Fruit fly (Drosophila melanogaster) whole organism, embryonic: Measurements from ENCODE around the gene NitFhit.

Experiments
- Aef1 ChIP-seq: fragments of 200-800 bp; sonication (Bioruptor generic); IDR thresholded peaks from 3 replicates; pipeline ENCODE4 v1.3.6; 2022; ENCODE audit warnings: missing biosample characterization, missing genetic modification characterization
- B-H2 ChIP-seq: fragments of 200-800 bp; sonication (Bioruptor generic); optimal IDR thresholded peaks from 2 replicates; lab custom pipeline; 2018; ENCODE audit warnings: missing biosample characterization, mild to moderate bottlenecking, missing genetic modification characterization
- CG1024 ChIP-seq: fragments of 200-800 bp; sonication (Bioruptor generic); IDR thresholded peaks from 2 replicates; pipeline ENCODE4 v1.3.6; 2022; ENCODE audit warnings: missing biosample characterization, missing genetic modification characterization
- CG10543 ChIP-seq: fragments of 200-800 bp; sonication (Bioruptor generic); optimal IDR thresholded peaks from 3 replicates; lab custom pipeline; 2017; ENCODE audit warnings: missing biosample characterization, mild to moderate bottlenecking, missing genetic modification characterization, moderate library complexity
- CG10654 ChIP-seq: fragments of 200-800 bp; sonication (Bioruptor generic); optimal IDR thresholded peaks from 2 replicates; lab custom pipeline; 2016; ENCODE audit warnings: missing biosample characterization, missing genetic modification characterization
- CG11723 ChIP-seq: fragments of 200-800 bp; sonication (Bioruptor generic); optimal IDR thresholded peaks from 2 replicates; lab custom pipeline; 2017; ENCODE audit warnings: missing biosample characterization, mild to moderate bottlenecking, missing genetic modification characterization
- CG13775 ChIP-seq: fragments of 200-800 bp; sonication (Bioruptor generic); optimal IDR thresholded peaks from 3 replicates; lab custom pipeline; 2017; ENCODE audit warnings: missing biosample characterization, mild to moderate bottlenecking, missing genetic modification characterization
- CG15011 ChIP-seq: fragments of 200-800 bp; sonication (Bioruptor generic); optimal IDR thresholded peaks from 3 replicates; lab custom pipeline; 2018; ENCODE audit warnings: missing biosample characterization, mild to moderate bottlenecking, missing genetic modification characterization
- CG18011 ChIP-seq: fragments of 200-800 bp; sonication (Bioruptor generic); optimal IDR thresholded peaks from 2 replicates; lab custom pipeline; 2017; ENCODE audit warnings: missing biosample characterization, missing genetic modification characterization, mild to moderate bottlenecking, moderate library complexity, missing genotype
- CG2120 ChIP-seq: fragments of 200-800 bp; sonication (Bioruptor generic); optimal IDR thresholded peaks from 3 replicates; lab custom pipeline; 2016; ENCODE audit warnings: missing biosample characterization, missing genetic modification characterization
- CG2875 ChIP-seq: fragments of 200-800 bp; sonication (Bioruptor generic); optimal IDR thresholded peaks from 2 replicates; lab custom pipeline; 2017; ENCODE audit warnings: missing biosample characterization, mild to moderate bottlenecking, missing genetic modification characterization, missing genetic modification reagents
- CG3281 ChIP-seq: fragments of 200-800 bp; sonication (Bioruptor generic); optimal IDR thresholded peaks from 3 replicates; lab custom pipeline; 2017; ENCODE audit warnings: missing biosample characterization, mild to moderate bottlenecking, missing genetic modification characterization
- CG3847 ChIP-seq: fragments of 200-800 bp; sonication (Bioruptor generic); IDR thresholded peaks from 2 replicates; pipeline ENCODE4 v1.3.6; 2022; ENCODE audit warnings: missing biosample characterization, missing genetic modification characterization
- CG4707 ChIP-seq: fragments of 200-800 bp; sonication (Bioruptor generic); optimal IDR thresholded peaks from 2 replicates; lab custom pipeline; 2018; ENCODE audit warnings: missing biosample characterization, mild to moderate bottlenecking, missing genetic modification characterization, moderate library complexity
- CG4820 ChIP-seq: fragments of 200-800 bp; sonication (Bioruptor generic); optimal IDR thresholded peaks from 3 replicates; lab custom pipeline; 2016; ENCODE audit warnings: missing biosample characterization, missing genetic modification characterization
- CG4854 ChIP-seq: fragments of 200-800 bp; sonication (Bioruptor generic); optimal IDR thresholded peaks from 2 replicates; lab custom pipeline; 2016; ENCODE audit warnings: missing biosample characterization, missing genetic modification characterization, inconsistent platforms
- CG8089 ChIP-seq: fragments of 200-800 bp; sonication (Bioruptor generic); optimal IDR thresholded peaks from 3 replicates; lab custom pipeline; 2016; ENCODE audit warnings: missing biosample characterization, missing genetic modification characterization
- CG9817 ChIP-seq: fragments of 200-800 bp; sonication (Bioruptor generic); optimal IDR thresholded peaks from 2 replicates; lab custom pipeline; 2018; ENCODE audit warnings: missing biosample characterization, mild to moderate bottlenecking, missing genetic modification characterization, moderate library complexity
- Dad ChIP-seq: fragments of 200-800 bp; sonication (Bioruptor generic); optimal IDR thresholded peaks from 3 replicates; lab custom pipeline; 2016; ENCODE audit warnings: missing biosample characterization, missing genetic modification characterization
- Doc3 ChIP-seq: fragments of 200-800 bp; sonication (Bioruptor generic); IDR thresholded peaks from 3 replicates; pipeline ENCODE4 v1.3.6; 2022; ENCODE audit warnings: missing biosample characterization, missing genetic modification characterization; ENCODE audit not compliant: partially characterized antibody
- Drgx ChIP-seq: fragments of 200-800 bp; sonication (Bioruptor generic); IDR thresholded peaks from 2 replicates; pipeline ENCODE4 v1.3.6; 2022; ENCODE audit warnings: missing biosample characterization, missing genetic modification characterization
- Elba2 ChIP-seq: fragments of 200-800 bp; sonication (Bioruptor generic); optimal IDR thresholded peaks from 3 replicates; lab custom pipeline; 2016; ENCODE audit warnings: missing biosample characterization, missing genetic modification characterization
- H15 ChIP-seq: fragments of 200-800 bp; sonication (Bioruptor generic); IDR thresholded peaks from 3 replicates; pipeline ENCODE4 v1.3.6; 2022; ENCODE audit warnings: missing biosample characterization, missing genetic modification characterization
- HLH4C ChIP-seq: fragments of 200-800 bp; sonication (Bioruptor generic); IDR thresholded peaks from 3 replicates; pipeline ENCODE4 v1.3.6; 2022; ENCODE audit warnings: missing biosample characterization, missing genetic modification characterization; ENCODE audit not compliant: partially characterized antibody
- Lim3 ChIP-seq: fragments of 200-800 bp; sonication (Bioruptor generic); IDR thresholded peaks from 2 replicates; pipeline ENCODE4 v1.3.6; 2022; ENCODE audit warnings: missing biosample characterization, missing genetic modification characterization
- MESR4 ChIP-seq: fragments of 200-800 bp; sonication (Bioruptor generic); optimal IDR thresholded peaks from 2 replicates; lab custom pipeline; 2018; ENCODE audit warnings: missing biosample characterization, mild to moderate bottlenecking, missing genetic modification characterization, moderate library complexity
- Mrtf ChIP-seq: fragments of 200-800 bp; sonication (Bioruptor generic); IDR thresholded peaks from 3 replicates; pipeline ENCODE4 v1.3.6; 2022; ENCODE audit warnings: missing biosample characterization, missing genetic modification characterization
- Side ChIP-seq: fragments of 200-800 bp; sonication (Bioruptor generic); optimal IDR thresholded peaks from 2 replicates; lab custom pipeline; 2016; ENCODE audit warnings: missing biosample characterization, missing genetic modification characterization
- Ssrp ChIP-seq: fragments of 200-800 bp; sonication (Bioruptor generic); optimal IDR thresholded peaks from 2 replicates; lab custom pipeline; 2018; ENCODE audit warnings: missing biosample characterization, mild to moderate bottlenecking, missing genetic modification characterization, moderate library complexity
- Trl ChIP-seq, 3 experiments: fragments of >200 bp in 2 of 3; fragments of 200-800 bp in 1 of 3; sonication (Bioruptor generic) in 1 of 3; optimal IDR thresholded peaks; 2 replicates in 1 of 3; 3 replicates in 2 of 3; lab custom pipeline; 2016 to 2017; ENCODE audit warnings: missing biosample characterization in 1 of 3, missing genetic modification characterization in 1 of 3
- ara ChIP-seq: fragments of 200-800 bp; sonication (Bioruptor generic); IDR thresholded peaks from 2 replicates; pipeline ENCODE4 v1.3.6; 2022; ENCODE audit warnings: missing biosample characterization, missing genetic modification characterization
- bbx ChIP-seq: fragments of 200-800 bp; sonication (Bioruptor generic); IDR thresholded peaks from 2 replicates; pipeline ENCODE4 v1.3.6; 2022; ENCODE audit warnings: missing biosample characterization, missing genetic modification characterization; ENCODE audit not compliant: partially characterized antibody
- br ChIP-seq: fragments of >200 bp; optimal IDR thresholded peaks from 2 replicates; lab custom pipeline; 2017
- cato ChIP-seq: fragments of 200-800 bp; sonication (Bioruptor generic); optimal IDR thresholded peaks from 2 replicates; lab custom pipeline; 2016; ENCODE audit warnings: missing biosample characterization, missing genetic modification characterization, borderline replicate concordance
- eyg ChIP-seq: fragments of 200-800 bp; sonication (Bioruptor generic); optimal IDR thresholded peaks from 3 replicates; lab custom pipeline; 2016; ENCODE audit warnings: missing biosample characterization, missing genetic modification characterization
- gro ChIP-seq: fragments of 200-800 bp; sonication (Bioruptor generic); optimal IDR thresholded peaks from 2 replicates; lab custom pipeline; 2016; ENCODE audit warnings: missing biosample characterization, missing genetic modification characterization
- jing ChIP-seq: fragments of 200-800 bp; sonication (Bioruptor generic); optimal IDR thresholded peaks from 2 replicates; lab custom pipeline; 2018; ENCODE audit warnings: missing biosample characterization, mild to moderate bottlenecking, missing genetic modification characterization
- knrl ChIP-seq: fragments of 200-800 bp; sonication (Bioruptor generic); IDR thresholded peaks from 3 replicates; pipeline ENCODE4 v1.3.6; 2022; ENCODE audit warnings: missing biosample characterization, missing genetic modification characterization; ENCODE audit not compliant: partially characterized antibody
- lbe ChIP-seq: fragments of 200-800 bp; sonication (Bioruptor generic); optimal IDR thresholded peaks from 2 replicates; lab custom pipeline; 2016; ENCODE audit warnings: missing biosample characterization, mild to moderate bottlenecking, missing genetic modification characterization
- nau ChIP-seq: fragments of 200-800 bp; sonication (Bioruptor generic); optimal IDR thresholded peaks from 3 replicates; lab custom pipeline; 2017; ENCODE audit warnings: missing biosample characterization, mild to moderate bottlenecking, missing genetic modification characterization, missing genetic modification reagents
- nerfin-1 ChIP-seq: fragments of 200-800 bp; sonication (Bioruptor generic); optimal IDR thresholded peaks from 3 replicates; lab custom pipeline; 2019; ENCODE audit warnings: missing biosample characterization, mild to moderate bottlenecking, missing genetic modification characterization, moderate library complexity
- pan ChIP-seq, 4 experiments: fragments of >200 bp in 3 of 4; fragments of 200-800 bp in 1 of 4; sonication (Bioruptor generic) in 1 of 4; optimal IDR thresholded peaks in 3 of 4; IDR thresholded peaks in 1 of 4; 2 replicates each; pipeline versions ENCODE4 v1.3.6 to Lab custom; 2017 to 2022; ENCODE audit warnings: missing biosample characterization in 2 of 4, missing genetic modification characterization in 2 of 4, mixed read lengths in 1 of 4
- sc ChIP-seq, 3 experiments: fragments of >200 bp in 2 of 3; fragments of 200-800 bp in 1 of 3; sonication (Bioruptor generic) in 1 of 3; optimal IDR thresholded peaks; 2 replicates in 2 of 3; 3 replicates in 1 of 3; lab custom pipeline; 2017; ENCODE audit warnings: mild to moderate bottlenecking in 1 of 3, missing biosample characterization in 1 of 3, missing genetic modification characterization in 1 of 3, missing genetic modification reagents in 1 of 3
- scrt ChIP-seq: fragments of 200-800 bp; sonication (Bioruptor generic); optimal IDR thresholded peaks from 2 replicates; lab custom pipeline; 2018; ENCODE audit warnings: missing biosample characterization, mild to moderate bottlenecking, missing genetic modification characterization, moderate library complexity
- sisA ChIP-seq: fragments of 200-800 bp; sonication (Bioruptor generic); IDR thresholded peaks from 2 replicates; pipeline ENCODE4 v1.3.6; 2022; ENCODE audit warnings: missing biosample characterization, missing genetic modification characterization
- tgo ChIP-seq: fragments of 200-800 bp; sonication (Bioruptor generic); IDR thresholded peaks from 3 replicates; pipeline ENCODE4 v1.3.6; 2022; ENCODE audit warnings: missing biosample characterization, missing genetic modification characterization
- tin ChIP-seq: fragments of 200-800 bp; sonication (Bioruptor generic); optimal IDR thresholded peaks from 3 replicates; lab custom pipeline; 2016; ENCODE audit warnings: missing biosample characterization, missing genetic modification characterization
- usp ChIP-seq: fragments of >200 bp; optimal IDR thresholded peaks from 2 replicates; lab custom pipeline; 2017; ENCODE audit warnings: missing biosample characterization, missing genetic modification characterization
- z ChIP-seq: fragments of 200-800 bp; sonication (Bioruptor generic); IDR thresholded peaks from 3 replicates; pipeline ENCODE4 v1.3.6; 2022; ENCODE audit warnings: missing biosample characterization, missing genetic modification characterization

Gene NitFhit

DNA sequence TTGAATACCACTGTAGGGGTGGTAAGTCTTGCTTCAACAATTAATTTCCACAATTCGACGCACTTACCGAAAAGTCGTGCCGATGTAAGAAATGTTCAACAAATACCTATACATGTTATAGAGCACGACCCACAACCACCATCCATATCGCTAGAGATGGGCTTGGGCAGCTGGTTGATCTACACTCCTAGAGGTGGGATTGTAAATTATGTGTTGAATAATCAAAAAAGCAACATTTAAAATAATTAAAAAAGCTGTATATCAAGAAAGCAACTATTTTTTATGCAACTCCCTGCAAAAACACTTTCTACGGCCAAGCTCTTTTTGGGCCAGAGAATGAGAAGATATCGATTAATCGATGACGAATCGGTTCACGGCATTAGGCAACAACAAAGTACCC, 19.3 kb upstream of the NitFhit start, which contains the start of the genes CG34140, Mkp and Mtch (continued):
- TF ChIP-seq Mrtf (GFP tag; lab: Robert Waterston, UW) (0 out of 3 replicates have a peak, but pooled peaks have one; percentile 51), gro (GFP tag; lab: Kevin White, UChicago) (no peak), CG1024 (GFP tag; lab: Robert Waterston, UW) (peak; percentile 48; the same call in 1 of the 2 replicates), ara (peak; percentile 79), z (no peak), Elba2 (GFP tag; lab: Kevin White, UChicago) (peak; percentile 49), Aef1 (peak; percentile 88), CG4707 (GFP tag; lab: Kevin White, UChicago) (no peak), br (lab: Kevin White, UChicago) (no peak), CG18011 (GFP tag; lab: Kevin White, UChicago) (peak; percentile 92), CG4820 (peak; percentile 82), CG10543 (GFP tag; lab: Kevin White, UChicago) (peak; percentile 87), tin (peak; percentile 91), tgo (GFP tag; lab: Robert Waterston, UW) (peak; percentile 70), CG2875 (GFP tag; lab: Kevin White, UChicago) (no peak), knrl (peak; percentile 97), cato (GFP tag; lab: Kevin White, UChicago) (peak; percentile 72), CG10654 (GFP tag; lab: Kevin White, UChicago) (peak; percentile 84), usp (GFP tag; lab: Kevin White, UChicago) (no peak), B-H2 (GFP tag; lab: Kevin White, UChicago) (no peak), CG13775 (GFP tag; lab: Kevin White, UChicago) (peak; percentile 87), lbe (GFP tag; lab: Kevin White, UChicago) (peak; percentile 93), Doc3 (GFP tag; lab: Robert Waterston, UW) (peak; percentile 97), Ssrp (tag; lab: Kevin White, UChicago) (peak; percentile 78), Dad (GFP tag; lab: Kevin White, UChicago) (peak; percentile 86), CG9817 (tag; lab: Kevin White, UChicago) (peak; percentile 88), pan (optimal IDR thresholded peaks at IDR 0.05; lab: Kevin White, UChicago) (no peak), pan (GFP tag; optimal IDR thresholded peaks at IDR 0.05 in 1 of 2, IDR thresholded peaks at IDR 0.05 in 1 of 2) (peak in 1 of 2 experiments; percentile 80), Trl (optimal IDR thresholded peaks at IDR 0.05; lab: Kevin White, UChicago) (no peak), Trl (GFP tag; optimal IDR thresholded peaks at IDR 0.05; lab: Kevin White, UChicago) (peak; percentile 93), MESR4 (GFP tag; lab: Kevin White, UChicago) (peak; percentile 75), CG15011 (GFP tag; lab: Kevin White, UChicago) (no peak), bbx (GFP tag; lab: Robert Waterston, UW) (peak; percentile 85), scrt (GFP tag; lab: Kevin White, UChicago) (no peak), CG11723 (GFP tag; lab: Kevin White, UChicago) (no peak), sc (optimal IDR thresholded peaks at IDR 0.05; lab: Kevin White, UChicago) (no peak), sc (GFP tag; optimal IDR thresholded peaks at IDR 0.05; lab: Kevin White, UChicago) (no peak), H15 (GFP tag; lab: Robert Waterston, UW) (peak; percentile 81), jing (GFP tag; lab: Kevin White, UChicago) (no peak), CG4854 (GFP tag; lab: Kevin White, UChicago) (no peak), sisA (peak; percentile 86), CG3847 (GFP tag; lab: Robert Waterston, UW) (peak; percentile 88), CG8089 (peak; percentile 75), Side (GFP tag; lab: Kevin White, UChicago) (peak; percentile 87), CG2120 (peak; percentile 95), HLH4C (GFP tag; lab: Robert Waterston, UW) (peak; percentile 92), nau (GFP tag; lab: Kevin White, UChicago) (no peak), Lim3 (no peak), eyg (GFP tag; lab: Kevin White, UChicago) (peak; percentile 57), CG3281 (GFP tag; lab: Kevin White, UChicago) (no peak), nerfin-1 (tag; lab: Kevin White, UChicago) (peak; percentile 99), Drgx (GFP tag; lab: Robert Waterston, UW) (peak; percentile 36; the same call in 1 of the 2 replicates)
